Worm (Caenorhabditis elegans) whole organism, L2 larva: ENCODE data around the gene ZK470.14.
"Not testable (repeated sequence)": the region's sequence is repeated elsewhere in the genome, so short reads cannot be mapped to it uniquely, and the experiment has no call there.

Experiments
- R02D3.7 ChIP-seq: fragments of 150-350 bp; optimal IDR thresholded peaks from 2 replicates; lab custom pipeline; 2014; ENCODE audit warnings: missing biosample characterization, missing genetic modification characterization
- alr-1 ChIP-seq: fragments of 150-350 bp; optimal IDR thresholded peaks from 2 replicates; lab custom pipeline; 2014; ENCODE audit warnings: missing biosample characterization, missing genetic modification characterization
- elt-1 ChIP-seq: fragments of 150-350 bp; optimal IDR thresholded peaks from 2 replicates; lab custom pipeline; 2014; ENCODE audit warnings: missing biosample characterization, missing genetic modification characterization
- lin-39 ChIP-seq: fragments of 150-350 bp; optimal IDR thresholded peaks from 2 replicates; lab custom pipeline; 2014; ENCODE audit warnings: missing biosample characterization, missing genetic modification reagents, missing genetic modification characterization
- mab-5 ChIP-seq: fragments of 150-350 bp; optimal IDR thresholded peaks from 2 replicates; lab custom pipeline; 2014; ENCODE audit warnings: missing biosample characterization, missing genetic modification characterization
- nhr-237 ChIP-seq: fragments of 150-350 bp; optimal IDR thresholded peaks from 2 replicates; lab custom pipeline; 2014; ENCODE audit warnings: missing biosample characterization, missing genetic modification characterization
- nhr-77 ChIP-seq: fragments of 150-350 bp; optimal IDR thresholded peaks from 2 replicates; lab custom pipeline; 2014; ENCODE audit warnings: missing biosample characterization, missing genetic modification characterization
- sma-3 ChIP-seq: sonication (generic microtip); optimal IDR thresholded peaks from 2 replicates; lab custom pipeline; 2016; ENCODE audit warnings: missing genetic modification reagents, missing genetic modification characterization, missing compliant biosample characterization
- unc-39 ChIP-seq: fragments of 150-350 bp; optimal IDR thresholded peaks from 2 replicates; lab custom pipeline; 2014; ENCODE audit warnings: missing biosample characterization, missing genetic modification characterization
- ztf-11 ChIP-seq: sonication (generic microtip); optimal IDR thresholded peaks from 2 replicates; lab custom pipeline; 2017; ENCODE audit warnings: missing biosample characterization, missing genetic modification characterization
- ztf-4 ChIP-seq: fragments of 150-350 bp; optimal IDR thresholded peaks from 2 replicates; lab custom pipeline; 2014; ENCODE audit warnings: missing biosample characterization, missing genetic modification characterization

DNA sequence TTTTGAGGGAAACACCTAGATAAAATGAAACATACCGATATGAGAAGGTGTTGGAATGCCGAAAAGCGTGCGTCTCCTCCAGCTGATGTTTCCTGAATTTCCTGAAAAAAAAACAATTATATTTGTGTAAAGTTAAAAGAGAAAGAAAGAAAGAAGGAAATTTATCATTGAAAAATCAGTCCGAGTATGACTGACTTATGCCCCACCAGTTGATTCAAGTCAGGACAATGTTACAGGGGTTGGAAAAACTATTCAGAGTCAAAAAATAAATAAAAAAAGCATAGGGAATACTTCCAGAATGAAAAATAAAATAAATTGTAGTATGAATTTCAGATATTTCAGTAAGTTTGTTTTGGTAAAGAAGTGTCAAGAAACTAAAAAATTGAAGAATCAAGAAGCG, 40.1 kb downstream of the ZK470.14 start, which contains the start of gene F20B6.9:
- TF ChIP-seq sma-3 (GFP tag; lab: Kevin White, UChicago); nhr-77 (tag; lab: Kevin White, UChicago); R02D3.7 (tag; lab: Kevin White, UChicago); lin-39 (tag; lab: Kevin White, UChicago); ztf-4 (tag; lab: Kevin White, UChicago); alr-1 (tag; lab: Kevin White, UChicago); mab-5 (tag; lab: Kevin White, UChicago); elt-1 (tag; lab: Kevin White, UChicago); unc-39 (tag; lab: Kevin White, UChicago); ztf-11 (tag; lab: Kevin White, UChicago); nhr-237 (tag; lab: Kevin White, UChicago): not testable (repeated sequence)
